Worm (Caenorhabditis elegans) whole organism, L4 larva: ENCODE results near the gene pro-1.

Experiments used
- F26F4.8 ChIP-seq: fragments of 200-800 bp; sonication (Bioruptor generic); conservative IDR thresholded peaks from 2 replicates; pipeline ENCODE4 v1.3.6; 2022; ENCODE audit warnings: missing genetic modification characterization, missing compliant biosample characterization
- F37D6.2 ChIP-seq: sonication (generic microtip); optimal IDR thresholded peaks from 2 replicates; lab custom pipeline; 2016; ENCODE audit warnings: mild to moderate bottlenecking, missing genetic modification characterization, missing compliant biosample characterization
- R02D3.7 ChIP-seq: fragments of 150-350 bp; sonication (generic microtip); optimal IDR thresholded peaks from 3 replicates; lab custom pipeline; 2014; ENCODE audit warnings: missing biosample characterization, missing genetic modification characterization
- T26A8.4 ChIP-seq: fragments of 200-800 bp; sonication (Bioruptor generic); IDR thresholded peaks from 2 replicates; pipeline ENCODE4 v1.3.6; 2022; ENCODE audit warnings: missing genetic modification characterization, missing compliant biosample characterization
- Y105C5A.15 ChIP-seq: fragments of 200-800 bp; sonication (Bioruptor generic); IDR thresholded peaks from 2 replicates; pipeline ENCODE4 v1.3.6; 2022; ENCODE audit warnings: missing genetic modification characterization, missing compliant biosample characterization
- Y75B8A.6 ChIP-seq: fragments of 200-800 bp; sonication (Bioruptor generic); IDR thresholded peaks from 2 replicates; pipeline ENCODE4 v1.3.6; 2022; ENCODE audit warnings: missing genetic modification reagents, missing genetic modification characterization, missing compliant biosample characterization
- ama-1 ChIP-seq: fragments of 150-350 bp; optimal IDR thresholded peaks from 2 replicates; lab custom pipeline; 2014; ENCODE audit warnings: inconsistent platforms, mixed read lengths
- arid-1 ChIP-seq: fragments of 200-800 bp; sonication (Bioruptor generic); conservative IDR thresholded peaks from 2 replicates; pipeline ENCODE4 v1.3.6; 2022; ENCODE audit warnings: missing genetic modification reagents, missing genetic modification characterization, missing compliant biosample characterization
- ces-1 ChIP-seq: fragments of 150-350 bp; sonication (generic microtip); optimal IDR thresholded peaks from 4 replicates; lab custom pipeline; 2014; ENCODE audit warnings: missing biosample characterization, missing genetic modification reagents, missing genetic modification characterization
- cey-2 ChIP-seq: sonication (generic microtip); optimal IDR thresholded peaks from 3 replicates; lab custom pipeline; 2017; ENCODE audit warnings: missing genetic modification characterization, mild to moderate bottlenecking, missing compliant biosample characterization, antibody characterized with exemption, borderline replicate concordance; ENCODE audit not compliant: insufficient read depth
- ctbp-1 ChIP-seq: fragments of 200-800 bp; sonication (Bioruptor generic); IDR thresholded peaks from 2 replicates; pipeline ENCODE4 v1.3.6; 2022; ENCODE audit warnings: missing genetic modification reagents, missing genetic modification characterization, missing compliant biosample characterization
- daf-16 ChIP-seq, 3 experiments: sonication (generic microtip); optimal IDR thresholded peaks; 2 replicates each; lab custom pipeline; 2016 to 2017; ENCODE audit warnings: missing genetic modification characterization in 3 of 3, missing genetic modification reagents in 3 of 3, mild to moderate bottlenecking in 2 of 3, missing compliant biosample characterization in 2 of 3, missing biosample characterization in 1 of 3, moderate library complexity in 1 of 3
- daf-19 ChIP-seq: fragments of 200-800 bp; sonication (Bioruptor generic); conservative IDR thresholded peaks from 2 replicates; pipeline ENCODE4 v1.3.6; 2022; ENCODE audit warnings: missing genetic modification characterization, missing compliant biosample characterization
- dmd-6 ChIP-seq: fragments of 200-800 bp; sonication (Bioruptor generic); IDR thresholded peaks from 2 replicates; pipeline ENCODE4 v1.3.6; 2022; ENCODE audit warnings: missing genetic modification reagents, missing genetic modification characterization, missing compliant biosample characterization
- dmd-8 ChIP-seq: fragments of 200-800 bp; sonication (Bioruptor generic); IDR thresholded peaks from 2 replicates; pipeline ENCODE4 v1.3.6; 2022; ENCODE audit warnings: missing genetic modification characterization, missing compliant biosample characterization
- dpl-1 ChIP-seq: fragments of 150-350 bp; optimal IDR thresholded peaks from 2 replicates; lab custom pipeline; 2014; ENCODE audit warnings: missing biosample characterization, missing genetic modification reagents, missing genetic modification characterization
- duxl-1 ChIP-seq: sonication (generic microtip); optimal IDR thresholded peaks from 2 replicates; lab custom pipeline; 2016; ENCODE audit warnings: mild to moderate bottlenecking, missing genetic modification characterization, moderate library complexity, missing compliant biosample characterization; ENCODE audit not compliant: poor library complexity
- dve-1 ChIP-seq: sonication (generic microtip); optimal IDR thresholded peaks from 2 replicates; lab custom pipeline; 2017; ENCODE audit warnings: antibody characterized with exemption, mild to moderate bottlenecking, missing genetic modification characterization, missing compliant biosample characterization; ENCODE audit not compliant: insufficient read depth
- fkh-10 ChIP-seq: fragments of 150-350 bp; optimal IDR thresholded peaks from 2 replicates; lab custom pipeline; 2014; ENCODE audit warnings: missing biosample characterization, missing genetic modification reagents, missing genetic modification characterization
- fos-1 ChIP-seq: fragments of 150-350 bp; optimal IDR thresholded peaks from 2 replicates; lab custom pipeline; 2014; ENCODE audit warnings: missing biosample characterization, missing genetic modification characterization
- gei-8 ChIP-seq: fragments of 200-800 bp; sonication (Bioruptor generic); optimal IDR thresholded peaks from 2 replicates; lab custom pipeline; 2018; ENCODE audit warnings: mild to moderate bottlenecking, missing genetic modification characterization, missing compliant biosample characterization
- lim-7 ChIP-seq: fragments of 200-800 bp; sonication (Bioruptor generic); IDR thresholded peaks from 2 replicates; pipeline ENCODE4 v1.3.6; 2022; ENCODE audit warnings: missing genetic modification characterization, missing compliant biosample characterization
- lin-13 ChIP-seq: fragments of 150-350 bp; optimal IDR thresholded peaks from 2 replicates; lab custom pipeline; 2014; ENCODE audit warnings: missing biosample characterization, missing genetic modification reagents, missing genetic modification characterization
- lin-38 ChIP-seq: fragments of 200-800 bp; sonication (Bioruptor generic); IDR thresholded peaks from 2 replicates; pipeline ENCODE4 v1.3.6; 2022; ENCODE audit warnings: missing genetic modification reagents, missing genetic modification characterization, missing compliant biosample characterization
- lin-39 ChIP-seq: fragments of 150-350 bp; optimal IDR thresholded peaks from 2 replicates; lab custom pipeline; 2014; ENCODE audit warnings: missing biosample characterization, missing genetic modification reagents, missing genetic modification characterization
- lir-3 ChIP-seq: sonication (generic microtip); optimal IDR thresholded peaks from 2 replicates; lab custom pipeline; 2016; ENCODE audit warnings: mild to moderate bottlenecking, missing genetic modification characterization, missing compliant biosample characterization
- lsy-2 ChIP-seq, 2 experiments: fragments of 150-350 bp in 1 of 2; sonication (generic microtip) in 1 of 2; optimal IDR thresholded peaks; 2 replicates each; lab custom pipeline; 2014 to 2017; ENCODE audit warnings: missing biosample characterization in 2 of 2, missing genetic modification characterization in 2 of 2
- madf-9 ChIP-seq: fragments of 200-800 bp; sonication (Bioruptor generic); conservative IDR thresholded peaks from 2 replicates; pipeline ENCODE4 v1.3.6; 2022; ENCODE audit warnings: missing genetic modification reagents, missing genetic modification characterization, missing compliant biosample characterization
- mdt-29 ChIP-seq: fragments of 200-800 bp; sonication (Bioruptor generic); IDR thresholded peaks from 2 replicates; pipeline ENCODE4 v1.3.6; 2022; ENCODE audit warnings: missing genetic modification reagents, missing genetic modification characterization, missing compliant biosample characterization
- mep-1 ChIP-seq: fragments of 150-350 bp; sonication (generic microtip); optimal IDR thresholded peaks from 3 replicates; lab custom pipeline; 2014; ENCODE audit warnings: missing biosample characterization, missing genetic modification characterization
- mes-2 ChIP-seq: sonication (generic microtip); optimal IDR thresholded peaks from 2 replicates; lab custom pipeline; 2016; ENCODE audit warnings: missing genotype, mild to moderate bottlenecking, missing genetic modification characterization, missing compliant biosample characterization; ENCODE audit not compliant: poor library complexity, severe bottlenecking
- mxl-3 ChIP-seq: fragments of 200-800 bp; sonication (Bioruptor generic); optimal IDR thresholded peaks from 2 replicates; lab custom pipeline; 2018; ENCODE audit warnings: mild to moderate bottlenecking, missing genetic modification characterization, missing compliant biosample characterization
- nhr-10 ChIP-seq: fragments of 150-350 bp; optimal IDR thresholded peaks from 2 replicates; lab custom pipeline; 2014; ENCODE audit warnings: missing biosample characterization, missing genetic modification characterization
- nhr-41 ChIP-seq: fragments of 200-800 bp; sonication (Bioruptor generic); IDR thresholded peaks from 2 replicates; pipeline ENCODE4 v1.3.6; 2022; ENCODE audit warnings: missing genetic modification reagents, missing genetic modification characterization, missing compliant biosample characterization
- nhr-42 ChIP-seq: fragments of 200-800 bp; sonication (Bioruptor generic); IDR thresholded peaks from 2 replicates; pipeline ENCODE4 v1.3.6; 2022; ENCODE audit warnings: missing genetic modification characterization, missing compliant biosample characterization
- nhr-6 ChIP-seq: fragments of 150-350 bp; optimal IDR thresholded peaks from 2 replicates; lab custom pipeline; 2014; ENCODE audit warnings: missing biosample characterization, missing genetic modification characterization
- pha-4 ChIP-seq, 2 experiments: fragments of 150-350 bp in 1 of 2; fragments of 200-800 bp in 1 of 2; sonication (Bioruptor generic) in 1 of 2; IDR thresholded peaks in 1 of 2; optimal IDR thresholded peaks in 1 of 2; 2 replicates each; pipeline versions ENCODE4 v1.3.6 to Lab custom; 2014 to 2022; ENCODE audit warnings: missing genetic modification characterization in 2 of 2, missing genetic modification reagents in 2 of 2, missing biosample characterization in 1 of 2, missing compliant biosample characterization in 1 of 2
- pqm-1 ChIP-seq: sonication (generic microtip); optimal IDR thresholded peaks from 2 replicates; lab custom pipeline; 2017; ENCODE audit warnings: missing biosample characterization, missing genetic modification characterization
- sdz-12 ChIP-seq: fragments of 200-800 bp; sonication (Bioruptor generic); optimal IDR thresholded peaks from 2 replicates; lab custom pipeline; 2018; ENCODE audit warnings: mild to moderate bottlenecking, missing genetic modification characterization, missing compliant biosample characterization
- snpc-1.2 ChIP-seq: fragments of 200-800 bp; sonication (Bioruptor generic); IDR thresholded peaks from 2 replicates; pipeline ENCODE4 v1.3.6; 2022; ENCODE audit warnings: missing genetic modification reagents, missing genetic modification characterization, missing compliant biosample characterization
- spr-1 ChIP-seq: sonication (generic microtip); optimal IDR thresholded peaks from 2 replicates; lab custom pipeline; 2016; ENCODE audit warnings: mild to moderate bottlenecking, missing genetic modification characterization, missing compliant biosample characterization
- tag-97 ChIP-seq: fragments of 200-800 bp; sonication (Bioruptor generic); IDR thresholded peaks from 2 replicates; pipeline ENCODE4 v1.3.6; 2022; ENCODE audit warnings: missing genetic modification characterization, missing compliant biosample characterization
- unc-39 ChIP-seq: sonication (generic microtip); optimal IDR thresholded peaks from 2 replicates; lab custom pipeline; 2017; ENCODE audit warnings: missing biosample characterization, missing genetic modification characterization
- unc-62 ChIP-seq, 3 experiments: fragments of 150-350 bp in 1 of 3; sonication (generic microtip); optimal IDR thresholded peaks in 2 of 3; peaks in 1 of 3; 1 replicate in 1 of 3; 2 replicates in 2 of 3; lab custom pipeline; 2014 to 2017; ENCODE audit warnings: missing biosample characterization in 3 of 3, missing genetic modification characterization in 3 of 3, missing genetic modification reagents in 3 of 3, missing genotype in 1 of 3
- zfp-2 ChIP-seq: sonication (generic microtip); optimal IDR thresholded peaks from 2 replicates; lab custom pipeline; 2016; ENCODE audit warnings: mild to moderate bottlenecking, missing genetic modification characterization, missing compliant biosample characterization
- zip-11 ChIP-seq: fragments of 200-800 bp; sonication (Bioruptor generic); IDR thresholded peaks from 2 replicates; pipeline ENCODE4 v1.3.6; 2022; ENCODE audit warnings: missing genetic modification characterization, missing compliant biosample characterization
- zip-2 ChIP-seq: fragments of 150-350 bp; optimal IDR thresholded peaks from 2 replicates; lab custom pipeline; 2014; ENCODE audit warnings: missing biosample characterization, missing genetic modification characterization
- ztf-11 ChIP-seq: fragments of 150-350 bp; optimal IDR thresholded peaks from 2 replicates; lab custom pipeline; 2014; ENCODE audit warnings: missing biosample characterization, missing genetic modification characterization

Gene pro-1

ce11 chrII:10502491-10503063 is 39.2 kb downstream of the pro-1 start, which contains the start of gene myrf-1 (continued):
- TF ChIP-seq pqm-1, result peak; percentile 19
- no peak for TF ChIP-seq snpc-1.2 (GFP tag; lab: Robert Waterston, UW)
- no peak for TF ChIP-seq ztf-11 (tag; lab: Kevin White, UChicago)
- peak; percentile 90 for TF ChIP-seq T26A8.4 (GFP tag; lab: Robert Waterston, UW)
- TF ChIP-seq ctbp-1 (GFP tag; lab: Robert Waterston, UW), result peak; percentile 91
- peak; percentile 47 for TF ChIP-seq lin-13
- peak; percentile 91 for TF ChIP-seq mep-1
- TF ChIP-seq lsy-2 (tag; optimal IDR thresholded peaks at IDR 0.05; lab: Kevin White, UChicago), result peak; percentile 25 to 74
- peak; percentile 16 for TF ChIP-seq lir-3 (tag; lab: Kevin White, UChicago)
- TF ChIP-seq dmd-8, result 0 out of 2 replicates have a peak, but pooled peaks have one; percentile 44
- peak; percentile 99 for TF ChIP-seq nhr-41 (GFP tag; lab: Robert Waterston, UW)
- TF ChIP-seq dmd-6 (GFP tag; lab: Robert Waterston, UW), result peak; percentile 84
- TF ChIP-seq tag-97 (GFP tag; lab: Robert Waterston, UW), result no peak
- TF ChIP-seq lin-38 (GFP tag; lab: Robert Waterston, UW), result peak; percentile 63
- no peak; the same call in 1 of the 2 replicates for TF ChIP-seq madf-9 (GFP tag; lab: Robert Waterston, UW)
- peak; percentile 39 for TF ChIP-seq daf-16 (GFP tag; optimal IDR thresholded peaks at IDR 0.05; lab: Kevin White, UChicago)
- peak; percentile 50 for TF ChIP-seq daf-16 (tag; optimal IDR thresholded peaks at IDR 0.05; lab: Kevin White, UChicago)
- no peak for TF ChIP-seq zip-11 (GFP tag; lab: Robert Waterston, UW)
- no peak for TF ChIP-seq lin-39 (tag; lab: Kevin White, UChicago)
- peak; percentile 85 for TF ChIP-seq pha-4 (GFP tag; IDR thresholded peaks at IDR 0.05; lab: Robert Waterston, UW)
- TF ChIP-seq pha-4 (tag; optimal IDR thresholded peaks at IDR 0.05; lab: Kevin White, UChicago), result peak; percentile 32
- no peak for TF ChIP-seq mdt-29 (GFP tag; lab: Robert Waterston, UW)
- TF ChIP-seq fkh-10, result peak; percentile 7
- no peak for TF ChIP-seq daf-19 (GFP tag; lab: Robert Waterston, UW)
- no peak for TF ChIP-seq ces-1 (GFP tag; lab: Kevin White, UChicago)
- peak; percentile 10 for TF ChIP-seq zfp-2
- TF ChIP-seq mes-2 (tag; lab: Kevin White, UChicago), result peak; percentile 81
- no peak for TF ChIP-seq ama-1
- TF ChIP-seq R02D3.7 (tag; lab: Kevin White, UChicago), result no peak
- TF ChIP-seq dpl-1, result peak; percentile 49
- TF ChIP-seq sdz-12, result no peak
- TF ChIP-seq F26F4.8, result 0 out of 2 replicates have a peak, but pooled peaks have one; percentile 14
- no peak for TF ChIP-seq duxl-1 (tag; lab: Kevin White, UChicago)
- TF ChIP-seq lim-7 (GFP tag; lab: Robert Waterston, UW), result 0 out of 2 replicates have a peak, but pooled peaks have one; percentile 46
- no peak for TF ChIP-seq unc-39 (tag; lab: Kevin White, UChicago)
- TF ChIP-seq zip-2 (tag; lab: Kevin White, UChicago), result no peak
- peak; percentile 60 for TF ChIP-seq nhr-6 (tag; lab: Kevin White, UChicago)
- peak in 1 of 2 experiments; percentile 85 for TF ChIP-seq unc-62 (GFP tag; optimal IDR thresholded peaks at IDR 0.05 in 1 of 2; lab: Kevin White, UChicago)
- TF ChIP-seq unc-62 (tag; optimal IDR thresholded peaks at IDR 0.05; lab: Kevin White, UChicago), result no peak
- peak; percentile 74 for TF ChIP-seq spr-1 (tag; lab: Kevin White, UChicago)
- TF ChIP-seq gei-8 (GFP tag; lab: Kevin White, UChicago), result peak; percentile 48
- TF ChIP-seq cey-2 (tag; lab: Kevin White, UChicago), result no peak
- no peak for TF ChIP-seq nhr-10 (tag; lab: Kevin White, UChicago)
- TF ChIP-seq Y75B8A.6 (GFP tag; lab: Robert Waterston, UW), result no peak
- peak; percentile 79 for TF ChIP-seq arid-1
- no peak for TF ChIP-seq fos-1 (tag; lab: Kevin White, UChicago)
- TF ChIP-seq mxl-3 (GFP tag; lab: Kevin White, UChicago), result peak; percentile 96
- TF ChIP-seq nhr-42, result peak; percentile 69; the same call in 1 of the 2 replicates
- TF ChIP-seq dve-1 (tag; lab: Kevin White, UChicago), result peak; percentile 86
- peak; percentile 70 for TF ChIP-seq F37D6.2
- no peak for TF ChIP-seq Y105C5A.15 (GFP tag; lab: Robert Waterston, UW)
